Fruit fly (Drosophila melanogaster) whole organism, embryonic: Measurements from ENCODE around the gene Chrac-14.
A peak's percentile ranks its signal among the peaks of the same experiment; 100 is the strongest.

Experiments used
- Bdp1 ChIP-seq: fragments of 200-800 bp; sonication (Bioruptor generic); optimal IDR thresholded peaks from 3 replicates; lab custom pipeline; 2016; ENCODE audit warnings: missing biosample characterization, missing genetic modification characterization
- CG10366 ChIP-seq: fragments of 200-800 bp; sonication (Bioruptor generic); IDR thresholded peaks from 2 replicates; pipeline ENCODE4 v1.3.6; 2022; ENCODE audit warnings: missing biosample characterization, missing genetic modification characterization
- CG15011 ChIP-seq: fragments of 200-800 bp; sonication (Bioruptor generic); optimal IDR thresholded peaks from 3 replicates; lab custom pipeline; 2018; ENCODE audit warnings: missing biosample characterization, mild to moderate bottlenecking, missing genetic modification characterization
- CG15269 ChIP-seq: fragments of 200-800 bp; sonication (Bioruptor generic); optimal IDR thresholded peaks from 2 replicates; lab custom pipeline; 2018; ENCODE audit warnings: missing biosample characterization, mild to moderate bottlenecking, missing genetic modification characterization, moderate library complexity
- CG15479 ChIP-seq: fragments of 200-800 bp; sonication (Bioruptor generic); optimal IDR thresholded peaks from 3 replicates; lab custom pipeline; 2019; ENCODE audit warnings: missing biosample characterization, mild to moderate bottlenecking, missing genetic modification characterization, moderate library complexity
- CG17612 ChIP-seq: fragments of 200-800 bp; sonication (Bioruptor generic); IDR thresholded peaks from 2 replicates; pipeline ENCODE4 v1.3.6; 2022; ENCODE audit warnings: missing biosample characterization, missing genetic modification characterization
- CG17829 ChIP-seq: fragments of 200-800 bp; optimal IDR thresholded peaks from 2 replicates; lab custom pipeline; 2019; ENCODE audit warnings: missing biosample characterization, mild to moderate bottlenecking, missing genetic modification characterization, moderate library complexity
- CG3163 ChIP-seq: fragments of 200-800 bp; sonication (Bioruptor generic); optimal IDR thresholded peaks from 3 replicates; lab custom pipeline; 2016; ENCODE audit warnings: missing biosample characterization, missing genetic modification characterization
- CG33557 ChIP-seq: fragments of 200-800 bp; sonication (Bioruptor generic); optimal IDR thresholded peaks from 2 replicates; lab custom pipeline; 2019; ENCODE audit warnings: missing biosample characterization, mild to moderate bottlenecking, missing genetic modification characterization, moderate library complexity
- CG34224 ChIP-seq: fragments of 200-800 bp; sonication (Bioruptor generic); IDR thresholded peaks from 3 replicates; pipeline ENCODE4 v1.3.6; 2022; ENCODE audit warnings: missing biosample characterization, missing genetic modification characterization; ENCODE audit not compliant: partially characterized antibody
- CG3995 ChIP-seq: fragments of 200-800 bp; sonication (Bioruptor generic); optimal IDR thresholded peaks from 3 replicates; lab custom pipeline; 2016; ENCODE audit warnings: missing biosample characterization, missing genetic modification characterization
- CG6254 ChIP-seq: fragments of 200-800 bp; sonication (Bioruptor generic); optimal IDR thresholded peaks from 3 replicates; lab custom pipeline; 2017; ENCODE audit warnings: mild to moderate bottlenecking, missing biosample characterization, missing genetic modification reagents, missing genetic modification characterization
- CG6654 ChIP-seq: fragments of 200-800 bp; sonication (Bioruptor generic); optimal IDR thresholded peaks from 2 replicates; lab custom pipeline; 2017; ENCODE audit warnings: missing biosample characterization, mild to moderate bottlenecking, missing genetic modification characterization
- CG6854 ChIP-seq: fragments of 200-800 bp; sonication (Bioruptor generic); optimal IDR thresholded peaks from 3 replicates; lab custom pipeline; 2017; ENCODE audit warnings: missing biosample characterization, mild to moderate bottlenecking, missing genetic modification characterization
- CG7745 ChIP-seq: fragments of 200-800 bp; sonication (Bioruptor generic); optimal IDR thresholded peaks from 2 replicates; lab custom pipeline; 2018; ENCODE audit warnings: missing biosample characterization, mild to moderate bottlenecking, missing genetic modification characterization, moderate library complexity
- CG7987 ChIP-seq: fragments of 200-800 bp; sonication (Bioruptor generic); optimal IDR thresholded peaks from 2 replicates; lab custom pipeline; 2018; ENCODE audit warnings: missing biosample characterization, mild to moderate bottlenecking, missing genetic modification characterization, moderate library complexity
- CG8089 ChIP-seq: fragments of 200-800 bp; sonication (Bioruptor generic); optimal IDR thresholded peaks from 3 replicates; lab custom pipeline; 2016; ENCODE audit warnings: missing biosample characterization, missing genetic modification characterization
- CG9876 ChIP-seq: fragments of 200-800 bp; sonication (Bioruptor generic); optimal IDR thresholded peaks from 2 replicates; lab custom pipeline; 2016; ENCODE audit warnings: missing biosample characterization, missing genetic modification characterization
- Gsc ChIP-seq: fragments of 200-800 bp; sonication (Bioruptor generic); IDR thresholded peaks from 2 replicates; pipeline ENCODE4 v1.3.6; 2022; ENCODE audit warnings: missing biosample characterization, missing genetic modification characterization
- HHEX ChIP-seq: fragments of 200-800 bp; sonication (Bioruptor generic); optimal IDR thresholded peaks from 3 replicates; lab custom pipeline; 2017; ENCODE audit warnings: missing biosample characterization, mild to moderate bottlenecking, missing genetic modification characterization, missing genetic modification reagents
- Meics ChIP-seq: fragments of 200-800 bp; sonication (Bioruptor generic); optimal IDR thresholded peaks from 2 replicates; lab custom pipeline; 2017; ENCODE audit warnings: missing biosample characterization, mild to moderate bottlenecking, missing genetic modification characterization
- Mrtf ChIP-seq: fragments of 200-800 bp; sonication (Bioruptor generic); IDR thresholded peaks from 3 replicates; pipeline ENCODE4 v1.3.6; 2022; ENCODE audit warnings: missing biosample characterization, missing genetic modification characterization
- NC2β ChIP-seq: fragments of 200-800 bp; sonication (Bioruptor generic); optimal IDR thresholded peaks from 2 replicates; lab custom pipeline; 2016; ENCODE audit warnings: missing biosample characterization, missing genetic modification characterization
- Nf-YB ChIP-seq: fragments of 200-800 bp; sonication (Bioruptor generic); optimal IDR thresholded peaks from 3 replicates; lab custom pipeline; 2019; ENCODE audit warnings: missing biosample characterization, mild to moderate bottlenecking, missing genetic modification characterization, moderate library complexity
- Optix ChIP-seq: fragments of 200-800 bp; sonication (Bioruptor generic); IDR thresholded peaks from 3 replicates; pipeline ENCODE4 v1.3.6; 2022; ENCODE audit warnings: missing biosample characterization, missing genetic modification characterization
- Stat92E ChIP-seq, 3 experiments: fragments of >200 bp in 2 of 3; fragments of 200-800 bp in 1 of 3; sonication (Bioruptor generic) in 1 of 3; optimal IDR thresholded peaks; 2 replicates each; lab custom pipeline; 2017 to 2019; ENCODE audit warnings: missing biosample characterization in 3 of 3, missing genetic modification characterization in 3 of 3, mild to moderate bottlenecking in 1 of 3, moderate library complexity in 1 of 3
- Taf1 ChIP-seq: fragments of 200-800 bp; sonication (Bioruptor generic); IDR thresholded peaks from 2 replicates; pipeline ENCODE4 v1.3.6; 2022; ENCODE audit warnings: missing biosample characterization, missing genetic modification characterization
- Xrp1 ChIP-seq: fragments of 200-800 bp; sonication (Bioruptor generic); IDR thresholded peaks from 2 replicates; pipeline ENCODE4 v1.3.6; 2022; ENCODE audit warnings: missing biosample characterization, missing genetic modification characterization
- bbx ChIP-seq: fragments of 200-800 bp; sonication (Bioruptor generic); IDR thresholded peaks from 2 replicates; pipeline ENCODE4 v1.3.6; 2022; ENCODE audit warnings: missing biosample characterization, missing genetic modification characterization; ENCODE audit not compliant: partially characterized antibody
- chn ChIP-seq: fragments of 200-800 bp; sonication (Bioruptor generic); optimal IDR thresholded peaks from 2 replicates; lab custom pipeline; 2016; ENCODE audit warnings: missing biosample characterization, missing genetic modification characterization
- croc ChIP-seq: fragments of 200-800 bp; sonication (Bioruptor generic); conservative IDR thresholded peaks from 3 replicates; pipeline ENCODE4 v1.3.6; 2022; ENCODE audit warnings: missing biosample characterization, missing genetic modification characterization
- crp ChIP-seq, 2 experiments: fragments of 200-800 bp; sonication (Bioruptor generic); optimal IDR thresholded peaks; 2 replicates in 1 of 2; 3 replicates in 1 of 2; lab custom pipeline; 2017; ENCODE audit warnings: missing biosample characterization in 2 of 2, missing genetic modification characterization in 2 of 2, mild to moderate bottlenecking in 1 of 2, moderate library complexity in 1 of 2
- dan ChIP-seq: fragments of 200-800 bp; sonication (Bioruptor generic); IDR thresholded peaks from 2 replicates; pipeline ENCODE4 v1.3.6; 2022; ENCODE audit warnings: missing biosample characterization, missing genetic modification characterization
- disco-r ChIP-seq: fragments of 200-800 bp; sonication (Bioruptor generic); optimal IDR thresholded peaks from 2 replicates; lab custom pipeline; 2016; ENCODE audit warnings: missing biosample characterization, missing genetic modification characterization
- dmrt11E ChIP-seq: fragments of 200-800 bp; sonication (Bioruptor generic); optimal IDR thresholded peaks from 3 replicates; lab custom pipeline; 2018; ENCODE audit warnings: missing biosample characterization, mild to moderate bottlenecking, missing genetic modification characterization, moderate library complexity
- esg ChIP-seq: fragments of 200-800 bp; sonication (Bioruptor generic); conservative IDR thresholded peaks from 2 replicates; pipeline ENCODE4 v1.3.6; 2022; ENCODE audit warnings: missing biosample characterization, missing genetic modification characterization
- fru ChIP-seq: fragments of >200 bp; optimal IDR thresholded peaks from 2 replicates; lab custom pipeline; 2017
- grn ChIP-seq: fragments of 200-800 bp; sonication (Bioruptor generic); optimal IDR thresholded peaks from 3 replicates; lab custom pipeline; 2017; ENCODE audit warnings: missing biosample characterization, missing genetic modification characterization
- ham ChIP-seq: fragments of 200-800 bp; sonication (Bioruptor generic); IDR thresholded peaks from 2 replicates; pipeline ENCODE4 v1.3.6; 2022; ENCODE audit warnings: missing biosample characterization, missing genetic modification characterization
- lov ChIP-seq, 2 experiments: fragments of 200-800 bp in 1 of 2; fragments of >200 bp in 1 of 2; sonication (Bioruptor generic) in 1 of 2; IDR thresholded peaks in 1 of 2; optimal IDR thresholded peaks in 1 of 2; 2 replicates in 1 of 2; 3 replicates in 1 of 2; pipeline versions ENCODE4 v1.3.6 to Lab custom; 2017 to 2022; ENCODE audit warnings: missing biosample characterization in 1 of 2, missing genetic modification characterization in 1 of 2
- nerfin-2 ChIP-seq: fragments of 200-800 bp; sonication (Bioruptor generic); IDR thresholded peaks from 2 replicates; pipeline ENCODE4 v1.3.6; 2022; ENCODE audit warnings: missing biosample characterization, missing genetic modification characterization; ENCODE audit not compliant: partially characterized antibody
- p53 ChIP-seq: fragments of 200-800 bp; sonication (Bioruptor generic); optimal IDR thresholded peaks from 2 replicates; lab custom pipeline; 2016; ENCODE audit warnings: missing biosample characterization, missing genetic modification characterization
- pfk ChIP-seq: fragments of 200-800 bp; sonication (Bioruptor generic); optimal IDR thresholded peaks from 2 replicates; lab custom pipeline; 2018; ENCODE audit warnings: missing biosample characterization, mild to moderate bottlenecking, missing genetic modification characterization, moderate library complexity
- scrt ChIP-seq: fragments of 200-800 bp; sonication (Bioruptor generic); optimal IDR thresholded peaks from 2 replicates; lab custom pipeline; 2018; ENCODE audit warnings: missing biosample characterization, mild to moderate bottlenecking, missing genetic modification characterization, moderate library complexity
- seq ChIP-seq: fragments of 200-800 bp; sonication (Bioruptor generic); IDR thresholded peaks from 2 replicates; pipeline ENCODE4 v1.3.6; 2022; ENCODE audit warnings: missing biosample characterization, missing genetic modification characterization
- shn ChIP-seq: fragments of 200-800 bp; sonication (Bioruptor generic); optimal IDR thresholded peaks from 3 replicates; lab custom pipeline; 2016; ENCODE audit warnings: missing biosample characterization, missing genetic modification characterization
- slbo ChIP-seq: fragments of 200-800 bp; sonication (Bioruptor generic); IDR thresholded peaks from 2 replicates; pipeline ENCODE4 v1.3.6; 2022; ENCODE audit warnings: missing biosample characterization, missing genetic modification characterization
- slp2 ChIP-seq: fragments of 200-800 bp; sonication (Bioruptor generic); optimal IDR thresholded peaks from 2 replicates; lab custom pipeline; 2016; ENCODE audit warnings: missing biosample characterization, missing genetic modification characterization
- stwl ChIP-seq: fragments of 200-800 bp; sonication (Bioruptor generic); optimal IDR thresholded peaks from 3 replicates; lab custom pipeline; 2018; ENCODE audit warnings: missing biosample characterization, mild to moderate bottlenecking, missing genetic modification characterization, moderate library complexity
- tx ChIP-seq: fragments of 200-800 bp; sonication (Bioruptor generic); optimal IDR thresholded peaks from 2 replicates; lab custom pipeline; 2016; ENCODE audit warnings: missing biosample characterization, missing genetic modification characterization
- yki ChIP-seq: fragments of >200 bp; optimal IDR thresholded peaks from 3 replicates; lab custom pipeline; 2018

Chrac-14 gene

DNA sequence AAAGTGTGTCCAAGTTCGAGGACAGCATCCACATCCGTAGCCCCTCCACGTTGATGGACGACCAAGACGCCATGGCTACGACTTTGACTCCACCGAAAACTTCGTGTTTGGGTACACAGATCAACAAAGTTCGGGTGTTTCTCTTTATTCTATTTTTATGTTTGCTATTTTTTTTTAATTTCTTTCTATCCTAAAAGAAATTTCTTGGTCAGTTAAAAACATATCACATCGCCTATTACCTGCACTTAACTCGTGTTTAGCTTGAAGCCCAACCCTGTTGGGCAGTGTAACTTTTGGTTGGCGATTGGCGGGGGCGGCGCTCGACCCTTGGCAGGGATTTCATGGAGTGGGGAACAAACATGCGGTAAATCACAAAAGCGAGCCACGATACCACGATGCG is 36.2 kb downstream of the Chrac-14 start (continued):
- TF ChIP-seq CG17612 (GFP tag; lab: Robert Waterston, UW), result no peak
- no peak for TF ChIP-seq lov (optimal IDR thresholded peaks at IDR 0.05; lab: Kevin White, UChicago)
- TF ChIP-seq lov (GFP tag; IDR thresholded peaks at IDR 0.05; lab: Robert Waterston, UW), result peak; percentile 76; the same call in 2 of the 3 replicates
- no peak for TF ChIP-seq Stat92E (GFP tag; optimal IDR thresholded peaks at IDR 0.05; lab: Kevin White, UChicago)
- no peak for TF ChIP-seq CG8089 (GFP tag; lab: Kevin White, UChicago)
- no peak for TF ChIP-seq yki (lab: Kevin White, UChicago)
- TF ChIP-seq dmrt11E, result peak; percentile 68
- TF ChIP-seq Bdp1 (GFP tag; lab: Kevin White, UChicago), result no peak
- no peak for TF ChIP-seq CG15269 (tag; lab: Kevin White, UChicago)
- no peak for TF ChIP-seq slp2
- TF ChIP-seq CG34224 (GFP tag; lab: Robert Waterston, UW), result no peak
- TF ChIP-seq Taf1 (GFP tag; lab: Robert Waterston, UW), result no peak
- TF ChIP-seq croc (GFP tag; lab: Robert Waterston, UW), result peak; percentile 47; the same call in 2 of the 3 replicates
- TF ChIP-seq fru (lab: Kevin White, UChicago), result no peak
- peak; percentile 26 for TF ChIP-seq CG6654
- no peak for TF ChIP-seq CG15011 (GFP tag; lab: Kevin White, UChicago)
- no peak for TF ChIP-seq p53
- no peak for TF ChIP-seq pfk (GFP tag; lab: Kevin White, UChicago)
- TF ChIP-seq CG7987 (GFP tag; lab: Kevin White, UChicago), result no peak
- peak; percentile 65 for TF ChIP-seq CG10366 (GFP tag; lab: Robert Waterston, UW)
- no peak for TF ChIP-seq bbx (GFP tag; lab: Robert Waterston, UW)
- TF ChIP-seq Gsc, result 0 out of 2 replicates have a peak, but pooled peaks have one; percentile 20
- TF ChIP-seq shn (GFP tag; lab: Kevin White, UChicago), result no peak
- no peak for TF ChIP-seq disco-r (GFP tag; lab: Kevin White, UChicago)
- peak; percentile 81 for TF ChIP-seq Xrp1 (GFP tag; lab: Robert Waterston, UW)
- TF ChIP-seq stwl (tag; lab: Kevin White, UChicago), result no peak
- TF ChIP-seq CG6254 (GFP tag; lab: Kevin White, UChicago), result peak; percentile 71
- peak; percentile 34 for TF ChIP-seq scrt
- TF ChIP-seq crp (GFP tag; optimal IDR thresholded peaks at IDR 0.05; lab: Kevin White, UChicago), result no peak
- peak; percentile 54 for TF ChIP-seq Meics (GFP tag; lab: Kevin White, UChicago)
- TF ChIP-seq seq (GFP tag; lab: Robert Waterston, UW), result 0 out of 2 replicates have a peak, but pooled peaks have one; percentile 59
- no peak for TF ChIP-seq nerfin-2
- no peak for TF ChIP-seq CG9876 (GFP tag; lab: Kevin White, UChicago)
- TF ChIP-seq CG6854 (GFP tag; lab: Kevin White, UChicago), result no peak
- no peak for TF ChIP-seq CG7745 (tag; lab: Kevin White, UChicago)
- peak; percentile 33 for TF ChIP-seq CG33557
- TF ChIP-seq Mrtf (GFP tag; lab: Robert Waterston, UW), result 0 out of 3 replicates have a peak, but pooled peaks have one; percentile 46
- peak; percentile 59 for TF ChIP-seq slbo (GFP tag; lab: Robert Waterston, UW)
- no peak for TF ChIP-seq CG3995 (GFP tag; lab: Kevin White, UChicago)
- TF ChIP-seq CG17829 (tag; lab: Kevin White, UChicago), result peak; percentile 51
- peak; percentile 47; the same call in 1 of the 3 replicates for TF ChIP-seq Optix (GFP tag; lab: Robert Waterston, UW)
- no peak for TF ChIP-seq chn (GFP tag; lab: Kevin White, UChicago)
- TF ChIP-seq CG15479 (GFP tag; lab: Kevin White, UChicago), result no peak
- no peak for TF ChIP-seq CG3163 (GFP tag; lab: Kevin White, UChicago)
- TF ChIP-seq ham (GFP tag; lab: Robert Waterston, UW), result no peak
- TF ChIP-seq grn (GFP tag; lab: Kevin White, UChicago), result no peak
- TF ChIP-seq Nf-YB (GFP tag; lab: Kevin White, UChicago), result peak; percentile 31
- no peak for TF ChIP-seq tx (GFP tag; lab: Kevin White, UChicago)
- peak; percentile 38; the same call in 1 of the 2 replicates for TF ChIP-seq esg
- TF ChIP-seq dan (GFP tag; lab: Robert Waterston, UW), result no peak
- TF ChIP-seq HHEX (GFP tag; lab: Kevin White, UChicago), result peak; percentile 68
- no peak for TF ChIP-seq NC2β (GFP tag; lab: Kevin White, UChicago)
